Worm (Caenorhabditis elegans) whole organism, L4/young adult: ENCODE results near the gene lact-3.

Experiments
- W03F9.2 ChIP-seq: fragments of 150-350 bp; optimal IDR thresholded peaks from 2 replicates; lab custom pipeline; 2014; ENCODE audit warnings: missing biosample characterization, missing genetic modification characterization
- him-1 ChIP-seq: sonication (generic microtip); optimal IDR thresholded peaks from 2 replicates; lab custom pipeline; 2016; ENCODE audit warnings: missing genotype, missing genetic modification reagents, missing genetic modification characterization, missing compliant biosample characterization

ce11 chrII:10627086-10627485, 30.4 kb downstream of the lact-3 start:
- TF ChIP-seq him-1 (tag; lab: Kevin White, UChicago) (no peak), W03F9.2 (tag; lab: Kevin White, UChicago) (no peak)
